Fruit fly (Drosophila melanogaster) whole organism, embryonic: ENCODE data around the gene CG9702.
A peak's percentile ranks its signal among the peaks of the same experiment; 100 is the strongest.

Experiments
- ATbp ChIP-seq: fragments of 200-800 bp; sonication (Bioruptor generic); optimal IDR thresholded peaks from 2 replicates; lab custom pipeline; 2017; ENCODE audit warnings: missing biosample characterization, mild to moderate bottlenecking, missing genetic modification characterization, missing genetic modification reagents
- Ada2b ChIP-seq: fragments of 200-800 bp; sonication (Bioruptor generic); IDR thresholded peaks from 2 replicates; pipeline ENCODE4 v1.3.6; 2022; ENCODE audit warnings: missing biosample characterization, missing genetic modification characterization
- Adf1 ChIP-seq: fragments of 200-800 bp; sonication (Bioruptor generic); IDR thresholded peaks from 2 replicates; pipeline ENCODE4 v1.3.6; 2022; ENCODE audit warnings: missing biosample characterization, missing genetic modification characterization
- CG10209 ChIP-seq: fragments of 200-800 bp; sonication (Bioruptor generic); optimal IDR thresholded peaks from 3 replicates; lab custom pipeline; 2017; ENCODE audit warnings: missing biosample characterization, mild to moderate bottlenecking, missing genetic modification characterization, missing genetic modification reagents
- CG11398 ChIP-seq: fragments of 200-800 bp; sonication (Bioruptor generic); optimal IDR thresholded peaks from 2 replicates; lab custom pipeline; 2016; ENCODE audit warnings: missing biosample characterization, missing genetic modification characterization
- CG11695 ChIP-seq: fragments of 200-800 bp; sonication (Bioruptor generic); IDR thresholded peaks from 3 replicates; pipeline ENCODE4 v1.3.6; 2022; ENCODE audit warnings: missing biosample characterization, missing genetic modification characterization
- CG11696 ChIP-seq: fragments of 200-800 bp; sonication (Bioruptor generic); IDR thresholded peaks from 2 replicates; pipeline ENCODE4 v1.3.6; 2022; ENCODE audit warnings: missing biosample characterization, missing genetic modification characterization
- CG12104 ChIP-seq: fragments of 200-800 bp; sonication (Bioruptor generic); optimal IDR thresholded peaks from 3 replicates; lab custom pipeline; 2016; ENCODE audit warnings: missing biosample characterization, missing genetic modification characterization
- CG13287 ChIP-seq: fragments of 200-800 bp; sonication (Bioruptor generic); IDR thresholded peaks from 2 replicates; pipeline ENCODE4 v1.3.6; 2022; ENCODE audit warnings: missing biosample characterization, missing genetic modification characterization; ENCODE audit not compliant: partially characterized antibody
- CG13424 ChIP-seq: fragments of 200-800 bp; sonication (Bioruptor generic); optimal IDR thresholded peaks from 2 replicates; lab custom pipeline; 2019; ENCODE audit warnings: missing biosample characterization, mild to moderate bottlenecking, missing genetic modification characterization, moderate library complexity
- CG13775 ChIP-seq: fragments of 200-800 bp; sonication (Bioruptor generic); optimal IDR thresholded peaks from 3 replicates; lab custom pipeline; 2017; ENCODE audit warnings: missing biosample characterization, mild to moderate bottlenecking, missing genetic modification characterization
- CG16779 ChIP-seq: fragments of 200-800 bp; sonication (Bioruptor generic); IDR thresholded peaks from 2 replicates; pipeline ENCODE4 v1.3.6; 2022; ENCODE audit warnings: missing biosample characterization, missing genetic modification characterization
- CG17361 ChIP-seq: fragments of 200-800 bp; sonication (Bioruptor generic); IDR thresholded peaks from 3 replicates; pipeline ENCODE4 v1.3.6; 2022; ENCODE audit warnings: missing biosample characterization, missing genetic modification characterization
- CG17912 ChIP-seq: fragments of 200-800 bp; sonication (Bioruptor generic); optimal IDR thresholded peaks from 2 replicates; lab custom pipeline; 2018; ENCODE audit warnings: missing biosample characterization, mild to moderate bottlenecking, missing genetic modification characterization
- CG18262 ChIP-seq: fragments of 200-800 bp; optimal IDR thresholded peaks from 3 replicates; lab custom pipeline; 2019; ENCODE audit warnings: missing biosample characterization, mild to moderate bottlenecking, missing genetic modification characterization, moderate library complexity
- CG18476 ChIP-seq: fragments of 200-800 bp; sonication (Bioruptor generic); optimal IDR thresholded peaks from 2 replicates; lab custom pipeline; 2016; ENCODE audit warnings: missing biosample characterization, mild to moderate bottlenecking, missing genetic modification characterization
- CG2875 ChIP-seq: fragments of 200-800 bp; sonication (Bioruptor generic); optimal IDR thresholded peaks from 2 replicates; lab custom pipeline; 2017; ENCODE audit warnings: missing biosample characterization, mild to moderate bottlenecking, missing genetic modification characterization, missing genetic modification reagents
- CG3163 ChIP-seq: fragments of 200-800 bp; sonication (Bioruptor generic); optimal IDR thresholded peaks from 3 replicates; lab custom pipeline; 2016; ENCODE audit warnings: missing biosample characterization, missing genetic modification characterization
- CG32767 ChIP-seq: fragments of 200-800 bp; sonication (Bioruptor generic); IDR thresholded peaks from 2 replicates; pipeline ENCODE4 v1.3.6; 2022; ENCODE audit warnings: missing biosample characterization, missing genetic modification characterization
- CG33213 ChIP-seq: fragments of 200-800 bp; sonication (Bioruptor generic); optimal IDR thresholded peaks from 3 replicates; lab custom pipeline; 2016; ENCODE audit warnings: missing biosample characterization, missing genetic modification characterization
- CG5180 ChIP-seq: fragments of 200-800 bp; sonication (Bioruptor generic); optimal IDR thresholded peaks from 3 replicates; lab custom pipeline; 2017; ENCODE audit warnings: missing biosample characterization, missing genetic modification characterization, mild to moderate bottlenecking, moderate library complexity, missing genetic modification reagents
- CG6854 ChIP-seq: fragments of 200-800 bp; sonication (Bioruptor generic); optimal IDR thresholded peaks from 3 replicates; lab custom pipeline; 2017; ENCODE audit warnings: missing biosample characterization, mild to moderate bottlenecking, missing genetic modification characterization
- CG7928 ChIP-seq: fragments of 200-800 bp; sonication (Bioruptor generic); optimal IDR thresholded peaks from 2 replicates; lab custom pipeline; 2017; ENCODE audit warnings: missing biosample characterization, mild to moderate bottlenecking, missing genetic modification characterization
- Dfd ChIP-seq, 2 experiments: fragments of >200 bp; optimal IDR thresholded peaks; 2 replicates each; lab custom pipeline; 2017; ENCODE audit warnings: missing biosample characterization in 2 of 2, missing genetic modification characterization in 2 of 2
- Dref ChIP-seq: fragments of 200-800 bp; sonication (Bioruptor generic); IDR thresholded peaks from 2 replicates; pipeline ENCODE4 v1.3.6; 2022; ENCODE audit warnings: missing biosample characterization, missing genetic modification characterization
- ERR ChIP-seq: fragments of 200-800 bp; sonication (Bioruptor generic); optimal IDR thresholded peaks from 2 replicates; lab custom pipeline; 2016; ENCODE audit warnings: missing biosample characterization, missing genetic modification characterization
- Ets65A ChIP-seq: fragments of 200-800 bp; sonication (Bioruptor generic); peaks from one replicate; lab custom pipeline; 2016; ENCODE audit warnings: missing biosample characterization, missing genetic modification characterization
- H15 ChIP-seq: fragments of 200-800 bp; sonication (Bioruptor generic); IDR thresholded peaks from 3 replicates; pipeline ENCODE4 v1.3.6; 2022; ENCODE audit warnings: missing biosample characterization, missing genetic modification characterization
- Kr ChIP-seq: fragments of 200-800 bp; sonication (Bioruptor generic); optimal IDR thresholded peaks from 2 replicates; lab custom pipeline; 2017; ENCODE audit warnings: missing biosample characterization, mild to moderate bottlenecking, missing genetic modification characterization
- Max ChIP-seq: fragments of 200-800 bp; sonication (Bioruptor generic); optimal IDR thresholded peaks from 2 replicates; lab custom pipeline; 2016; ENCODE audit warnings: missing biosample characterization, mild to moderate bottlenecking, missing genetic modification characterization
- Myb ChIP-seq: fragments of 200-800 bp; sonication (Bioruptor generic); optimal IDR thresholded peaks from 2 replicates; lab custom pipeline; 2016; ENCODE audit warnings: missing biosample characterization, missing genetic modification characterization
- Optix ChIP-seq: fragments of 200-800 bp; sonication (Bioruptor generic); IDR thresholded peaks from 3 replicates; pipeline ENCODE4 v1.3.6; 2022; ENCODE audit warnings: missing biosample characterization, missing genetic modification characterization
- Six4 ChIP-seq: fragments of 200-800 bp; sonication (Bioruptor generic); optimal IDR thresholded peaks from 2 replicates; lab custom pipeline; 2016; ENCODE audit warnings: missing biosample characterization, missing genetic modification characterization
- Sox102F ChIP-seq: fragments of 200-800 bp; sonication (Bioruptor generic); optimal IDR thresholded peaks from 2 replicates; lab custom pipeline; 2018; ENCODE audit warnings: missing biosample characterization, mild to moderate bottlenecking, missing genetic modification characterization, moderate library complexity
- Stat92E ChIP-seq, 3 experiments: fragments of >200 bp in 2 of 3; fragments of 200-800 bp in 1 of 3; sonication (Bioruptor generic) in 1 of 3; optimal IDR thresholded peaks; 2 replicates each; lab custom pipeline; 2017 to 2019; ENCODE audit warnings: missing biosample characterization in 3 of 3, missing genetic modification characterization in 3 of 3, mild to moderate bottlenecking in 1 of 3, moderate library complexity in 1 of 3
- Taf1 ChIP-seq: fragments of 200-800 bp; sonication (Bioruptor generic); IDR thresholded peaks from 2 replicates; pipeline ENCODE4 v1.3.6; 2022; ENCODE audit warnings: missing biosample characterization, missing genetic modification characterization
- bsh ChIP-seq, 2 experiments: fragments of 200-800 bp; sonication (Bioruptor generic); optimal IDR thresholded peaks; 2 replicates each; lab custom pipeline; 2017 to 2018; ENCODE audit warnings: mild to moderate bottlenecking in 2 of 2, missing biosample characterization in 2 of 2, missing genetic modification characterization in 2 of 2, moderate library complexity in 1 of 2
- cg ChIP-seq: fragments of 200-800 bp; sonication (Bioruptor generic); optimal IDR thresholded peaks from 3 replicates; lab custom pipeline; 2019; ENCODE audit warnings: missing biosample characterization, mild to moderate bottlenecking, missing genetic modification characterization, moderate library complexity
- dati ChIP-seq: fragments of 200-800 bp; sonication (Bioruptor generic); IDR thresholded peaks from 2 replicates; pipeline ENCODE4 v1.3.6; 2022; ENCODE audit warnings: missing biosample characterization, missing genetic modification characterization
- fd64A ChIP-seq: fragments of 200-800 bp; sonication (Bioruptor generic); optimal IDR thresholded peaks from 3 replicates; lab custom pipeline; 2018; ENCODE audit warnings: missing biosample characterization, mild to moderate bottlenecking, missing genetic modification characterization
- gem ChIP-seq: fragments of 200-800 bp; sonication (Bioruptor generic); optimal IDR thresholded peaks from 2 replicates; lab custom pipeline; 2019; ENCODE audit warnings: missing biosample characterization, mild to moderate bottlenecking, missing genetic modification characterization, moderate library complexity
- gsb ChIP-seq: fragments of 200-800 bp; sonication (Bioruptor generic); IDR thresholded peaks from 2 replicates; pipeline ENCODE4 v1.3.6; 2022; ENCODE audit warnings: missing biosample characterization, missing genetic modification characterization
- lbe ChIP-seq: fragments of 200-800 bp; sonication (Bioruptor generic); optimal IDR thresholded peaks from 2 replicates; lab custom pipeline; 2016; ENCODE audit warnings: missing biosample characterization, mild to moderate bottlenecking, missing genetic modification characterization
- mld ChIP-seq: fragments of 200-800 bp; sonication (Bioruptor generic); IDR thresholded peaks from 3 replicates; pipeline ENCODE4 v1.3.6; 2022; ENCODE audit warnings: missing biosample characterization, missing genetic modification characterization; ENCODE audit not compliant: partially characterized antibody
- phol ChIP-seq: fragments of 200-800 bp; sonication (Bioruptor generic); optimal IDR thresholded peaks from 3 replicates; lab custom pipeline; 2018; ENCODE audit warnings: missing biosample characterization, mild to moderate bottlenecking, missing genetic modification characterization, moderate library complexity
- pita ChIP-seq: fragments of 200-800 bp; sonication (Bioruptor generic); optimal IDR thresholded peaks from 2 replicates; lab custom pipeline; 2017; ENCODE audit warnings: missing biosample characterization, mild to moderate bottlenecking, missing genetic modification characterization
- pros ChIP-seq: fragments of 200-800 bp; sonication (Bioruptor generic); optimal IDR thresholded peaks from 3 replicates; lab custom pipeline; 2019; ENCODE audit warnings: missing biosample characterization, mild to moderate bottlenecking, missing genetic modification characterization, moderate library complexity
- shn ChIP-seq: fragments of 200-800 bp; sonication (Bioruptor generic); optimal IDR thresholded peaks from 3 replicates; lab custom pipeline; 2016; ENCODE audit warnings: missing biosample characterization, missing genetic modification characterization
- so ChIP-seq: fragments of 200-800 bp; sonication (Bioruptor generic); IDR thresholded peaks from 3 replicates; pipeline ENCODE4 v1.3.6; 2022; ENCODE audit warnings: missing biosample characterization, missing genetic modification characterization
- trem ChIP-seq: fragments of 200-800 bp; optimal IDR thresholded peaks from 3 replicates; lab custom pipeline; 2019; ENCODE audit warnings: missing biosample characterization, mild to moderate bottlenecking, missing genetic modification characterization, moderate library complexity

CG9702 gene

dm6 chr3R:30570554-30571141 lies 8.6 kb upstream of the CG9702 start (continued):
- TF ChIP-seq CG10209 (GFP tag; lab: Kevin White, UChicago) (peak; percentile 85), lbe (GFP tag; lab: Kevin White, UChicago) (peak; percentile 87), mld (no peak), Myb (GFP tag; lab: Kevin White, UChicago) (no peak), CG18476 (GFP tag; lab: Kevin White, UChicago) (peak; percentile 56), Ets65A (GFP tag; lab: Kevin White, UChicago) (peak; percentile 66), pita (GFP tag; lab: Kevin White, UChicago) (no peak), CG16779 (GFP tag; lab: Robert Waterston, UW) (no peak), so (GFP tag; lab: Robert Waterston, UW) (peak; percentile 83; the same call in 2 of the 3 replicates), Stat92E (GFP tag; optimal IDR thresholded peaks at IDR 0.05; lab: Kevin White, UChicago) (no peak), CG17912 (GFP tag; lab: Kevin White, UChicago) (no peak), Sox102F (GFP tag; lab: Kevin White, UChicago) (peak; percentile 92), phol (tag; lab: Kevin White, UChicago) (peak; percentile 87), CG6854 (GFP tag; lab: Kevin White, UChicago) (peak; percentile 59), CG13775 (GFP tag; lab: Kevin White, UChicago) (peak; percentile 57), dati (GFP tag; lab: Robert Waterston, UW) (peak; percentile 51; the same call in 1 of the 2 replicates), H15 (GFP tag; lab: Robert Waterston, UW) (peak; percentile 47; the same call in 2 of the 3 replicates), trem (peak; percentile 62), CG17361 (GFP tag; lab: Robert Waterston, UW) (no peak; the same call in none of the 3 replicates), CG3163 (GFP tag; lab: Kevin White, UChicago) (no peak), gem (tag; lab: Kevin White, UChicago) (peak; percentile 91), Taf1 (GFP tag; lab: Robert Waterston, UW) (no peak), CG11398 (GFP tag; lab: Kevin White, UChicago) (peak; percentile 62), CG32767 (GFP tag; lab: Robert Waterston, UW) (peak; percentile 76), Optix (peak; percentile 72), CG2875 (GFP tag; lab: Kevin White, UChicago) (peak; percentile 76), cg (no peak), CG13424 (tag; lab: Kevin White, UChicago) (peak; percentile 85), gsb (GFP tag; lab: Robert Waterston, UW) (peak; percentile 67), fd64A (GFP tag; lab: Kevin White, UChicago) (peak; percentile 44), Kr (GFP tag; lab: Kevin White, UChicago) (no peak), shn (GFP tag; lab: Kevin White, UChicago) (peak; percentile 13), pros (GFP tag; lab: Kevin White, UChicago) (peak; percentile 76), ATbp (peak; percentile 85), Adf1 (GFP tag; lab: Robert Waterston, UW) (no peak), Dref (no peak), CG11696 (peak; percentile 59), bsh (GFP tag; optimal IDR thresholded peaks at IDR 0.05; lab: Kevin White, UChicago) (peak; percentile 69 to 93), Ada2b (GFP tag; lab: Robert Waterston, UW) (peak; percentile 84), CG18262 (peak; percentile 86), Dfd (GFP tag; optimal IDR thresholded peaks at IDR 0.05; lab: Kevin White, UChicago) (no peak), CG7928 (GFP tag; lab: Kevin White, UChicago) (no peak), CG12104 (GFP tag; lab: Kevin White, UChicago) (peak; percentile 15), CG13287 (no peak), CG5180 (GFP tag; lab: Kevin White, UChicago) (peak; percentile 79), ERR (peak; percentile 45), Max (GFP tag; lab: Kevin White, UChicago) (peak; percentile 41), CG11695 (peak; percentile 78), CG33213 (peak; percentile 42), Six4 (GFP tag; lab: Kevin White, UChicago) (peak; percentile 78)
